Fruit fly (Drosophila melanogaster) whole organism, prepupa: ENCODE measurements around the gene Sap30.

Experiments used
- Blimp-1 ChIP-seq: fragments of 200-800 bp; sonication (Bioruptor generic); optimal IDR thresholded peaks from 3 replicates; lab custom pipeline; 2017; ENCODE audit warnings: missing biosample characterization, missing genetic modification characterization, mild to moderate bottlenecking, moderate library complexity, missing genetic modification reagents
- CG10631 ChIP-seq: fragments of 200-800 bp; sonication (Bioruptor generic); optimal IDR thresholded peaks from 2 replicates; lab custom pipeline; 2016; ENCODE audit warnings: missing biosample characterization, missing genetic modification characterization
- CG10669 ChIP-seq: fragments of 200-800 bp; sonication (Bioruptor generic); optimal IDR thresholded peaks from 3 replicates; lab custom pipeline; 2018; ENCODE audit warnings: missing biosample characterization, mild to moderate bottlenecking, missing genetic modification characterization, moderate library complexity
- CG11294 ChIP-seq: fragments of 200-800 bp; sonication (Bioruptor generic); IDR thresholded peaks from 2 replicates; pipeline ENCODE4 v1.3.6; 2022; ENCODE audit warnings: missing biosample characterization, missing genetic modification characterization
- CG11902 ChIP-seq: fragments of 200-800 bp; sonication (Bioruptor generic); optimal IDR thresholded peaks from 3 replicates; lab custom pipeline; 2016; ENCODE audit warnings: missing biosample characterization, missing genetic modification characterization
- CG15336 ChIP-seq: fragments of 200-800 bp; sonication (Bioruptor generic); IDR thresholded peaks from 2 replicates; pipeline ENCODE4 v1.3.6; 2022; ENCODE audit warnings: missing biosample characterization, missing genetic modification characterization
- CG1621 ChIP-seq: fragments of 200-800 bp; sonication (Bioruptor generic); optimal IDR thresholded peaks from 3 replicates; lab custom pipeline; 2018; ENCODE audit warnings: missing biosample characterization, mild to moderate bottlenecking, missing genetic modification characterization
- CG16779 ChIP-seq: fragments of 200-800 bp; sonication (Bioruptor generic); optimal IDR thresholded peaks from 3 replicates; lab custom pipeline; 2017; ENCODE audit warnings: missing biosample characterization, mild to moderate bottlenecking, missing genetic modification characterization
- CG3032 ChIP-seq: fragments of 200-800 bp; optimal IDR thresholded peaks from 2 replicates; lab custom pipeline; 2019; ENCODE audit warnings: missing biosample characterization, mild to moderate bottlenecking, missing genetic modification characterization, moderate library complexity
- CG31627 ChIP-seq: fragments of 200-800 bp; sonication (Bioruptor generic); optimal IDR thresholded peaks from 3 replicates; lab custom pipeline; 2016; ENCODE audit warnings: missing biosample characterization, missing genetic modification characterization
- CG32006 ChIP-seq: fragments of 200-800 bp; sonication (Bioruptor generic); optimal IDR thresholded peaks from 3 replicates; lab custom pipeline; 2017; ENCODE audit warnings: missing biosample characterization, mild to moderate bottlenecking, missing genetic modification characterization
- CG34406 ChIP-seq: fragments of 200-800 bp; sonication (Bioruptor generic); optimal IDR thresholded peaks from 3 replicates; lab custom pipeline; 2016; ENCODE audit warnings: missing biosample characterization, missing genetic modification characterization
- CG3919 ChIP-seq: fragments of 200-800 bp; sonication (Bioruptor generic); optimal IDR thresholded peaks from 3 replicates; lab custom pipeline; 2016; ENCODE audit warnings: missing biosample characterization, missing genetic modification characterization
- CG4318 ChIP-seq: fragments of 200-800 bp; sonication (Bioruptor generic); optimal IDR thresholded peaks from 3 replicates; lab custom pipeline; 2017; ENCODE audit warnings: missing biosample characterization, mild to moderate bottlenecking, missing genetic modification characterization
- CG6163 ChIP-seq: fragments of 200-800 bp; sonication (Bioruptor generic); IDR thresholded peaks from 3 replicates; pipeline ENCODE4 v1.3.6; 2022; ENCODE audit warnings: missing biosample characterization, missing genetic modification characterization
- CG6276 ChIP-seq: fragments of 200-800 bp; sonication (Bioruptor generic); optimal IDR thresholded peaks from 2 replicates; lab custom pipeline; 2017; ENCODE audit warnings: missing biosample characterization, mild to moderate bottlenecking, missing genetic modification characterization
- CG6792 ChIP-seq: fragments of 200-800 bp; sonication (Bioruptor generic); optimal IDR thresholded peaks from 3 replicates; lab custom pipeline; 2016; ENCODE audit warnings: missing biosample characterization, missing genetic modification characterization
- CG6808 ChIP-seq: fragments of 200-800 bp; sonication (Bioruptor generic); optimal IDR thresholded peaks from 3 replicates; lab custom pipeline; 2017; ENCODE audit warnings: missing biosample characterization, missing genetic modification characterization, mild to moderate bottlenecking, moderate library complexity, missing genetic modification reagents
- CG6854 ChIP-seq: fragments of 200-800 bp; sonication (Bioruptor generic); optimal IDR thresholded peaks from 2 replicates; lab custom pipeline; 2017; ENCODE audit warnings: missing biosample characterization, mild to moderate bottlenecking, missing genetic modification characterization
- CG7368 ChIP-seq: fragments of 200-800 bp; sonication (Bioruptor generic); optimal IDR thresholded peaks from 3 replicates; lab custom pipeline; 2016; ENCODE audit warnings: missing biosample characterization, missing genetic modification characterization
- CG8119 ChIP-seq: fragments of 200-800 bp; sonication (Bioruptor generic); IDR thresholded peaks from 3 replicates; pipeline ENCODE4 v1.3.6; 2022; ENCODE audit warnings: missing biosample characterization, missing genetic modification characterization
- CG8319 ChIP-seq: fragments of 200-800 bp; sonication (Bioruptor generic); optimal IDR thresholded peaks from 3 replicates; lab custom pipeline; 2016; ENCODE audit warnings: missing biosample characterization, missing genetic modification characterization
- CG9139 ChIP-seq: fragments of 200-800 bp; sonication (Bioruptor generic); optimal IDR thresholded peaks from 3 replicates; lab custom pipeline; 2017; ENCODE audit warnings: missing biosample characterization, mild to moderate bottlenecking, missing genetic modification characterization
- Eip75B ChIP-seq: fragments of 200-800 bp; sonication (Bioruptor generic); optimal IDR thresholded peaks from 3 replicates; lab custom pipeline; 2016; ENCODE audit warnings: missing biosample characterization, missing genetic modification characterization
- Eip78C ChIP-seq: fragments of 200-800 bp; sonication (Bioruptor generic); peaks from one replicate; lab custom pipeline; 2016; ENCODE audit warnings: missing biosample characterization, missing genetic modification characterization
- Eip93F ChIP-seq: fragments of 200-800 bp; sonication (Bioruptor generic); optimal IDR thresholded peaks from 2 replicates; lab custom pipeline; 2016; ENCODE audit warnings: missing biosample characterization, mild to moderate bottlenecking, missing genetic modification characterization
- Ets21C ChIP-seq: fragments of 200-800 bp; sonication (Bioruptor generic); optimal IDR thresholded peaks from 3 replicates; lab custom pipeline; 2016; ENCODE audit warnings: missing biosample characterization, missing genetic modification characterization
- Gug ChIP-seq: fragments of 200-800 bp; sonication (Bioruptor generic); IDR thresholded peaks from 2 replicates; pipeline ENCODE4 v1.3.6; 2022; ENCODE audit warnings: missing biosample characterization, missing genetic modification characterization
- Hr4 ChIP-seq: fragments of 200-800 bp; sonication (Bioruptor generic); optimal IDR thresholded peaks from 3 replicates; lab custom pipeline; 2016; ENCODE audit warnings: missing biosample characterization, missing genetic modification characterization
- Met ChIP-seq: fragments of 200-800 bp; sonication (Bioruptor generic); optimal IDR thresholded peaks from 3 replicates; lab custom pipeline; 2016; ENCODE audit warnings: missing biosample characterization, missing genetic modification characterization
- achi ChIP-seq: fragments of 200-800 bp; sonication (Bioruptor generic); optimal IDR thresholded peaks from 3 replicates; lab custom pipeline; 2016; ENCODE audit warnings: missing biosample characterization, missing genetic modification characterization
- acj6 ChIP-seq: fragments of 200-800 bp; sonication (Bioruptor generic); optimal IDR thresholded peaks from 3 replicates; lab custom pipeline; 2016; ENCODE audit warnings: missing biosample characterization, missing genetic modification characterization
- dac ChIP-seq: fragments of 200-800 bp; sonication (Bioruptor generic); optimal IDR thresholded peaks from 2 replicates; lab custom pipeline; 2017; ENCODE audit warnings: missing biosample characterization, mild to moderate bottlenecking, missing genetic modification characterization
- dsx ChIP-seq: fragments of 200-800 bp; optimal IDR thresholded peaks from 3 replicates; lab custom pipeline; 2019; ENCODE audit warnings: missing biosample characterization, mild to moderate bottlenecking, missing genetic modification characterization, moderate library complexity; ENCODE audit not compliant: poor library complexity, severe bottlenecking
- eg ChIP-seq: fragments of 200-800 bp; sonication (Bioruptor generic); IDR thresholded peaks from 3 replicates; pipeline ENCODE4 v1.3.6; 2022; ENCODE audit warnings: missing biosample characterization, missing genetic modification characterization
- esn ChIP-seq: fragments of 200-800 bp; sonication (Bioruptor generic); optimal IDR thresholded peaks from 2 replicates; lab custom pipeline; 2016; ENCODE audit warnings: missing biosample characterization, mild to moderate bottlenecking, missing genetic modification characterization, moderate library complexity
- fd59A ChIP-seq: fragments of 200-800 bp; sonication (Bioruptor generic); optimal IDR thresholded peaks from 2 replicates; lab custom pipeline; 2017; ENCODE audit warnings: missing biosample characterization, mild to moderate bottlenecking, missing genetic modification characterization, missing genetic modification reagents
- fd85E ChIP-seq: fragments of 200-800 bp; sonication (Bioruptor generic); optimal IDR thresholded peaks from 3 replicates; lab custom pipeline; 2016; ENCODE audit warnings: missing biosample characterization, missing genetic modification characterization
- fkh ChIP-seq: fragments of 200-800 bp; sonication (Bioruptor generic); optimal IDR thresholded peaks from 3 replicates; lab custom pipeline; 2017; ENCODE audit warnings: missing biosample characterization, mild to moderate bottlenecking, missing genetic modification characterization, moderate library complexity
- lz ChIP-seq: fragments of 200-800 bp; sonication (Bioruptor generic); optimal IDR thresholded peaks from 3 replicates; lab custom pipeline; 2016; ENCODE audit warnings: missing biosample characterization, missing genetic modification characterization
- net ChIP-seq: fragments of 200-800 bp; sonication (Bioruptor generic); optimal IDR thresholded peaks from 3 replicates; lab custom pipeline; 2016; ENCODE audit warnings: missing biosample characterization, missing genetic modification characterization
- spab ChIP-seq: fragments of 200-800 bp; sonication (Bioruptor generic); optimal IDR thresholded peaks from 2 replicates; lab custom pipeline; 2017; ENCODE audit warnings: missing biosample characterization, mild to moderate bottlenecking, missing genetic modification characterization, missing genetic modification reagents
- ss ChIP-seq, 2 experiments: fragments of 200-800 bp; sonication (Bioruptor generic); optimal IDR thresholded peaks; 2 replicates in 1 of 2; 3 replicates in 1 of 2; lab custom pipeline; 2017 to 2018; ENCODE audit warnings: mild to moderate bottlenecking in 2 of 2, missing biosample characterization in 2 of 2, missing genetic modification characterization in 2 of 2, moderate library complexity in 1 of 2
- svp ChIP-seq: fragments of 200-800 bp; sonication (Bioruptor generic); peaks from one replicate; lab custom pipeline; 2016; ENCODE audit warnings: missing biosample characterization, missing genetic modification characterization
- topi ChIP-seq: fragments of 200-800 bp; sonication (Bioruptor generic); optimal IDR thresholded peaks from 3 replicates; lab custom pipeline; 2016; ENCODE audit warnings: missing biosample characterization, missing genetic modification characterization
- vri ChIP-seq: fragments of 200-800 bp; sonication (Bioruptor generic); optimal IDR thresholded peaks from 3 replicates; lab custom pipeline; 2016; ENCODE audit warnings: missing biosample characterization, mild to moderate bottlenecking, missing genetic modification characterization

Sap30 gene

DNA sequence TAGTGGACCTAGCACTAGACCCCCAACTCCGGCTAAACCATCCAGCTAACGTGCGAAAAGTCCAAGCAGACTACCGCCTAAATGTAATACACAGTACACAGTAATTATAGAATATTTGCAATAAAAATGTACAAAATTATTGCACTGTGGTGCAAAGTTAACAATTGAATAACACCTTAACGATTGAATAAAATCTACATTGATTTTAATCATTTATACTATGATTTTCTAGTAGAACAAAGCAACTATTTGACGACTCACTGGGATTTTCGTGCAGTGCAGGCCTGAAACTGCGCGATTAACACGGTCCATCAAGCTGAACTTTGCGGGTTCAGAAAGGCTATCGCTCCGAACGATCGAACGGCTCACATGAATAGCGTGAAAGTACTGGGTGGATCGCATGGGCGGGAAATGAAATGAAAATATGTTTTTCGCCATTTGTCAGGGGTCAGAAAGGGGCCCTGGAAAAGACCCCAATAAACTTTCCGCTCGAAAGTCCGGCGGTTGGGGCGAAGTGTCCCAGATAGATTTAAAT, 8.9 kb upstream of the Sap30 start (continued):
- TF ChIP-seq CG7368 (GFP tag; lab: Kevin White, UChicago) (no peak), esn (GFP tag; lab: Kevin White, UChicago) (no peak), CG3919 (GFP tag; lab: Kevin White, UChicago) (peak; percentile 22), CG8319 (GFP tag; lab: Kevin White, UChicago) (no peak), CG11294 (GFP tag; lab: Robert Waterston, UW) (no peak), dsx (GFP tag; lab: Kevin White, UChicago) (peak; percentile 25), Eip78C (peak; percentile 76), Blimp-1 (GFP tag; lab: Kevin White, UChicago) (no peak), CG4318 (GFP tag; lab: Kevin White, UChicago) (no peak), spab (GFP tag; lab: Kevin White, UChicago) (no peak), achi (peak; percentile 9), CG15336 (no peak), fd85E (GFP tag; lab: Kevin White, UChicago) (no peak), ss (GFP tag; optimal IDR thresholded peaks at IDR 0.05; lab: Kevin White, UChicago) (no peak), Eip93F (GFP tag; lab: Kevin White, UChicago) (no peak), vri (GFP tag; lab: Kevin White, UChicago) (no peak), Gug (GFP tag; lab: Robert Waterston, UW) (no peak), svp (GFP tag; lab: Kevin White, UChicago) (peak; percentile 96), CG6792 (no peak), CG34406 (no peak), CG10669 (GFP tag; lab: Kevin White, UChicago) (peak; percentile 13), Ets21C (GFP tag; lab: Kevin White, UChicago) (no peak)

DNA sequence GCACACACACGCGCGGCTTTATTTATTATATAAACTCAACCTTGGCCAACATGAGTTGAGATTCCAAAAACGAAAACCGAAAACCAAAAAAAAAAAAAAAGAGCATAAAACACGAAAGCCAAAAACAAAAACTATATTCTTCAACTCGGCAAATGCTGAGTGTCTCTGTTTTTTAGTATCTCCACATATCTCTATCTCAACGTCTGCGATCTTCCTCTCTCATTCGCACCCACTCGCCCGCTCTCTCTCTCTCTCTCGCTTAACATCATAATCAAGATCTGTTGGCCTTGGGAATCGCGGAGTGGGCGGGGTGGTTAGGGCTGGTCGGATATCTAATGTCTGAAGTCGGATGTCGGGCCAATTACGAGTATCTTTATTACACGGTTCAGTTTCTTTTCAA, 6.8 kb upstream of the Sap30 start:
- TF ChIP-seq CG11294 (GFP tag; lab: Robert Waterston, UW) (no peak), Eip78C (no peak), fkh (peak; percentile 17), CG3919 (GFP tag; lab: Kevin White, UChicago) (no peak), vri (GFP tag; lab: Kevin White, UChicago) (no peak)
- TF ChIP-seq, all 60 proteins: peak for 1

DNA sequence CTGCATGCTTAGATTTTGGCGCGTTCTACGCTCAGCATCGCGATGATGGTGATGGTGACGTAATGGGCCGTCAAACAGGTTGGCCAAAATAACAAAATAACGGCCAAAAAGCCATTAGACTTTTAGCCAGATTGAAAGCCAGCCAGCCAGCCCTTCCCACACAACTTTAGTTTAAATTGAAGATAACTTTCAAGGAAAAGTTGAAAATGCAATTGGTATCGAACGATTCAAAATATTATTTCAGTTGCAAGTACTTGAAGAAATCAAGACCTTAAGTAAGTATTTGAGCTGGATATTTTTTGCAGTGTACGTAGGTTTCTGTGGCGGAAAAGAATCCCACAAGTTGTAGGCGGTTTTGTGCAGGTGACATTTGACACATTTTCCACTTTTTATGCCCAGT, 6.0 kb upstream of the Sap30 start:
- TF ChIP-seq eg (GFP tag; lab: Robert Waterston, UW) = peak; percentile 42
- TF ChIP-seq Met (GFP tag; lab: Kevin White, UChicago) = no peak
- no peak for TF ChIP-seq CG3032 (tag; lab: Kevin White, UChicago)
- TF ChIP-seq CG11294 (GFP tag; lab: Robert Waterston, UW) = no peak
- no peak for TF ChIP-seq svp (GFP tag; lab: Kevin White, UChicago)
- TF ChIP-seq dac (GFP tag; lab: Kevin White, UChicago) = no peak
- no peak for TF ChIP-seq CG9139 (GFP tag; lab: Kevin White, UChicago)
- TF ChIP-seq CG16779 (tag; lab: Kevin White, UChicago) = no peak
- no peak for TF ChIP-seq CG6808
- peak; percentile 8 for TF ChIP-seq Hr4 (GFP tag; lab: Kevin White, UChicago)
- TF ChIP-seq Eip75B (GFP tag; lab: Kevin White, UChicago) = no peak
- TF ChIP-seq CG32006 (GFP tag; lab: Kevin White, UChicago) = peak; percentile 35
- TF ChIP-seq esn (GFP tag; lab: Kevin White, UChicago) = no peak
- TF ChIP-seq Blimp-1 (GFP tag; lab: Kevin White, UChicago) = no peak
- no peak for TF ChIP-seq net (GFP tag; lab: Kevin White, UChicago)
- peak; percentile 57 for TF ChIP-seq Eip78C
- TF ChIP-seq CG6854 = no peak
- TF ChIP-seq fd59A (GFP tag; lab: Kevin White, UChicago) = no peak
- no peak for TF ChIP-seq CG1621 (tag; lab: Kevin White, UChicago)
- no peak for TF ChIP-seq CG3919 (GFP tag; lab: Kevin White, UChicago)
- no peak for TF ChIP-seq acj6 (GFP tag; lab: Kevin White, UChicago)
- no peak for TF ChIP-seq vri (GFP tag; lab: Kevin White, UChicago)
- no peak for TF ChIP-seq lz (GFP tag; lab: Kevin White, UChicago)
- no peak for TF ChIP-seq achi
- no peak for TF ChIP-seq ss (GFP tag; optimal IDR thresholded peaks at IDR 0.05; lab: Kevin White, UChicago)
- 0 out of 3 replicates have a peak, but pooled peaks have one; percentile 7 for TF ChIP-seq CG6163 (GFP tag; lab: Robert Waterston, UW)
- no peak for TF ChIP-seq CG4318 (GFP tag; lab: Kevin White, UChicago)
- TF ChIP-seq CG6276 (GFP tag; lab: Kevin White, UChicago) = no peak
- no peak for TF ChIP-seq CG31627 (GFP tag; lab: Kevin White, UChicago)
- no peak for TF ChIP-seq CG8119 (GFP tag; lab: Robert Waterston, UW)
- TF ChIP-seq CG11902 (GFP tag; lab: Kevin White, UChicago) = no peak
- TF ChIP-seq topi = no peak
- peak; percentile 40; the same call in 1 of the 2 replicates for TF ChIP-seq CG15336
- no peak for TF ChIP-seq CG8319 (GFP tag; lab: Kevin White, UChicago)
- no peak for TF ChIP-seq CG7368 (GFP tag; lab: Kevin White, UChicago)
- TF ChIP-seq CG10631 (GFP tag; lab: Kevin White, UChicago) = no peak
